Worm (Caenorhabditis elegans) whole organism, L3 larva: ENCODE results near the gene F02C12.2.
A peak's percentile ranks its signal among the peaks of the same experiment; 100 is the strongest.

Experiments
- R02D3.7 ChIP-seq: fragments of 150-350 bp; optimal IDR thresholded peaks from 2 replicates; lab custom pipeline; 2014; ENCODE audit warnings: missing biosample characterization, missing genetic modification characterization
- ZK546.5 ChIP-seq: sonication (generic microtip); optimal IDR thresholded peaks from 2 replicates; lab custom pipeline; 2017; ENCODE audit warnings: missing biosample characterization, missing genetic modification characterization
- aly-2 ChIP-seq: fragments of 150-350 bp; optimal IDR thresholded peaks from 2 replicates; lab custom pipeline; 2014; ENCODE audit warnings: missing biosample characterization, missing genetic modification characterization
- ama-1 ChIP-seq: fragments of 150-350 bp; optimal IDR thresholded peaks from 2 replicates; lab custom pipeline; 2018
- ceh-16 ChIP-seq: sonication (generic microtip); optimal IDR thresholded peaks from 2 replicates; lab custom pipeline; 2017; ENCODE audit warnings: missing biosample characterization, missing genetic modification characterization
- ceh-28 ChIP-seq: fragments of 150-350 bp; optimal IDR thresholded peaks from 2 replicates; lab custom pipeline; 2014; ENCODE audit warnings: missing biosample characterization, missing genetic modification reagents, missing genetic modification characterization
- ceh-82 ChIP-seq: fragments of 150-350 bp; optimal IDR thresholded peaks from 2 replicates; lab custom pipeline; 2014; ENCODE audit warnings: missing biosample characterization, missing genetic modification characterization
- ceh-9 ChIP-seq: sonication (generic microtip); optimal IDR thresholded peaks from 2 replicates; lab custom pipeline; 2018; ENCODE audit warnings: missing biosample characterization, missing genetic modification characterization
- daf-12 ChIP-seq: fragments of 150-350 bp; optimal IDR thresholded peaks from 2 replicates; lab custom pipeline; 2014; ENCODE audit warnings: missing biosample characterization, missing genetic modification reagents, missing genetic modification characterization
- egl-27 ChIP-seq: sonication (generic microtip); optimal IDR thresholded peaks from 4 replicates; lab custom pipeline; 2017; ENCODE audit warnings: missing biosample characterization, missing genetic modification reagents, missing genetic modification characterization
- egl-5 ChIP-seq: fragments of 150-350 bp; optimal IDR thresholded peaks from 2 replicates; lab custom pipeline; 2017; ENCODE audit warnings: missing biosample characterization, missing genetic modification reagents, missing genetic modification characterization, inconsistent platforms
- elt-1 ChIP-seq: fragments of 150-350 bp; optimal IDR thresholded peaks from 2 replicates; lab custom pipeline; 2014; ENCODE audit warnings: missing biosample characterization, missing genetic modification characterization
- elt-2 ChIP-seq: sonication (generic microtip); optimal IDR thresholded peaks from 2 replicates; lab custom pipeline; 2016; ENCODE audit warnings: missing genetic modification reagents, mild to moderate bottlenecking, missing genetic modification characterization, missing compliant biosample characterization
- elt-3 ChIP-seq, 3 experiments: fragments of 150-350 bp in 1 of 3; sonication (generic microtip) in 2 of 3; optimal IDR thresholded peaks; 2 replicates in 2 of 3; 4 replicates in 1 of 3; lab custom pipeline; 2014 to 2017; ENCODE audit warnings: missing biosample characterization in 3 of 3, missing genetic modification characterization in 3 of 3
- eor-1 ChIP-seq, 2 experiments: fragments of 150-350 bp; optimal IDR thresholded peaks; 2 replicates each; lab custom pipeline; 2014 to 2018; ENCODE audit warnings: missing biosample characterization in 2 of 2, missing genetic modification characterization in 2 of 2
- fkh-10 ChIP-seq: sonication (generic microtip); optimal IDR thresholded peaks from 2 replicates; lab custom pipeline; 2017; ENCODE audit warnings: missing biosample characterization, missing genetic modification reagents, missing genetic modification characterization
- fkh-2 ChIP-seq: fragments of 150-350 bp; optimal IDR thresholded peaks from 2 replicates; lab custom pipeline; 2014; ENCODE audit warnings: missing biosample characterization, missing genetic modification reagents, missing genetic modification characterization
- fos-1 ChIP-seq: fragments of 150-350 bp; optimal IDR thresholded peaks from 2 replicates; lab custom pipeline; 2014; ENCODE audit warnings: missing biosample characterization, missing genetic modification characterization
- hmg-11 ChIP-seq: sonication (generic microtip); optimal IDR thresholded peaks from 2 replicates; lab custom pipeline; 2016; ENCODE audit warnings: missing genetic modification characterization, missing compliant biosample characterization
- jun-1 ChIP-seq: fragments of 150-350 bp; optimal IDR thresholded peaks from 2 replicates; lab custom pipeline; 2014; ENCODE audit warnings: missing biosample characterization, missing genetic modification reagents, missing genetic modification characterization
- lin-15B ChIP-seq: fragments of 150-350 bp; optimal IDR thresholded peaks from 2 replicates; lab custom pipeline; 2014; ENCODE audit warnings: missing biosample characterization, missing genetic modification characterization
- lin-39 ChIP-seq: fragments of 150-350 bp; optimal IDR thresholded peaks from 2 replicates; lab custom pipeline; 2018; ENCODE audit warnings: missing biosample characterization, missing genetic modification reagents, missing genetic modification characterization
- lsy-12 ChIP-seq: sonication (generic microtip); optimal IDR thresholded peaks from 2 replicates; lab custom pipeline; 2016; ENCODE audit warnings: mild to moderate bottlenecking, missing genetic modification characterization, missing compliant biosample characterization
- mdl-1 ChIP-seq: fragments of 150-350 bp; optimal IDR thresholded peaks from 2 replicates; lab custom pipeline; 2014; ENCODE audit warnings: missing biosample characterization, missing genetic modification characterization
- mml-1 ChIP-seq: fragments of 150-350 bp; sonication (generic microtip); optimal IDR thresholded peaks from 3 replicates; lab custom pipeline; 2014; ENCODE audit warnings: missing biosample characterization, missing genetic modification characterization
- nfya-1 ChIP-seq: sonication (generic microtip); optimal IDR thresholded peaks from 2 replicates; lab custom pipeline; 2017; ENCODE audit warnings: missing genetic modification characterization, mild to moderate bottlenecking, missing compliant biosample characterization, antibody characterized with exemption, moderate library complexity; ENCODE audit not compliant: insufficient read depth
- nhr-11 ChIP-seq: fragments of 150-350 bp; optimal IDR thresholded peaks from 2 replicates; lab custom pipeline; 2014; ENCODE audit warnings: missing biosample characterization, missing genetic modification characterization
- nhr-12 ChIP-seq: fragments of 150-350 bp; optimal IDR thresholded peaks from 2 replicates; lab custom pipeline; 2014; ENCODE audit warnings: missing biosample characterization, missing genetic modification characterization
- nhr-23 ChIP-seq: fragments of 150-350 bp; optimal IDR thresholded peaks from 2 replicates; lab custom pipeline; 2014; ENCODE audit warnings: missing biosample characterization, missing genetic modification reagents, missing genetic modification characterization
- nhr-237 ChIP-seq: fragments of 150-350 bp; optimal IDR thresholded peaks from 2 replicates; lab custom pipeline; 2014; ENCODE audit warnings: missing biosample characterization, missing genetic modification characterization
- nhr-25 ChIP-seq: sonication (generic microtip); optimal IDR thresholded peaks from 2 replicates; lab custom pipeline; 2017; ENCODE audit warnings: missing biosample characterization, missing genetic modification characterization
- nhr-28 ChIP-seq: fragments of 150-350 bp; optimal IDR thresholded peaks from 2 replicates; lab custom pipeline; 2014; ENCODE audit warnings: missing biosample characterization, missing genetic modification characterization
- nhr-43 ChIP-seq: sonication (generic microtip); optimal IDR thresholded peaks from 2 replicates; lab custom pipeline; 2016; ENCODE audit warnings: mild to moderate bottlenecking, missing genetic modification characterization, missing compliant biosample characterization; ENCODE audit not compliant: poor library complexity, severe bottlenecking
- nhr-67 ChIP-seq: fragments of 150-350 bp; optimal IDR thresholded peaks from 2 replicates; lab custom pipeline; 2014; ENCODE audit warnings: missing biosample characterization, missing genetic modification characterization
- nhr-76 ChIP-seq: fragments of 150-350 bp; sonication (generic microtip); optimal IDR thresholded peaks from 5 replicates; lab custom pipeline; 2014; ENCODE audit warnings: missing biosample characterization, missing genetic modification characterization
- nhr-77 ChIP-seq: fragments of 150-350 bp; optimal IDR thresholded peaks from 2 replicates; lab custom pipeline; 2014; ENCODE audit warnings: missing biosample characterization, missing genetic modification characterization
- pha-4 ChIP-seq: fragments of 150-350 bp; optimal IDR thresholded peaks from 2 replicates; lab custom pipeline; 2014; ENCODE audit warnings: missing biosample characterization, missing genetic modification reagents, missing genetic modification characterization
- pqm-1 ChIP-seq: fragments of 150-350 bp; optimal IDR thresholded peaks from 2 replicates; lab custom pipeline; 2017; ENCODE audit warnings: missing biosample characterization, missing genetic modification characterization, inconsistent platforms
- sea-2 ChIP-seq: fragments of 150-350 bp; sonication (generic microtip); optimal IDR thresholded peaks from 4 replicates; lab custom pipeline; 2014; ENCODE audit warnings: missing biosample characterization, missing genetic modification reagents, missing genetic modification characterization
- skn-1 ChIP-seq: fragments of 150-350 bp; optimal IDR thresholded peaks from 2 replicates; lab custom pipeline; 2014; ENCODE audit warnings: missing biosample characterization, missing genetic modification characterization
- snpc-4 ChIP-seq: fragments of 150-350 bp; optimal IDR thresholded peaks from 2 replicates; lab custom pipeline; 2014; ENCODE audit warnings: missing biosample characterization, missing genetic modification characterization
- tbx-2 ChIP-seq: sonication (generic microtip); optimal IDR thresholded peaks from 2 replicates; lab custom pipeline; 2016; ENCODE audit warnings: mild to moderate bottlenecking, missing genetic modification characterization, missing compliant biosample characterization
- unc-39 ChIP-seq: sonication (generic microtip); optimal IDR thresholded peaks from 4 replicates; lab custom pipeline; 2017; ENCODE audit warnings: missing biosample characterization, missing genetic modification characterization
- unc-62 ChIP-seq: fragments of 150-350 bp; sonication (generic microtip); optimal IDR thresholded peaks from 4 replicates; lab custom pipeline; 2014; ENCODE audit warnings: missing biosample characterization, missing genetic modification reagents, missing genetic modification characterization
- zag-1 ChIP-seq: fragments of 150-350 bp; optimal IDR thresholded peaks from 2 replicates; lab custom pipeline; 2014; ENCODE audit warnings: missing biosample characterization, missing genetic modification characterization
- ztf-11 ChIP-seq: fragments of 150-350 bp; optimal IDR thresholded peaks from 2 replicates; lab custom pipeline; 2014; ENCODE audit warnings: missing biosample characterization, missing genetic modification characterization
- ztf-4 ChIP-seq: fragments of 150-350 bp; optimal IDR thresholded peaks from 2 replicates; lab custom pipeline; 2014; ENCODE audit warnings: missing biosample characterization, missing genetic modification characterization

F02C12.2 gene

DNA sequence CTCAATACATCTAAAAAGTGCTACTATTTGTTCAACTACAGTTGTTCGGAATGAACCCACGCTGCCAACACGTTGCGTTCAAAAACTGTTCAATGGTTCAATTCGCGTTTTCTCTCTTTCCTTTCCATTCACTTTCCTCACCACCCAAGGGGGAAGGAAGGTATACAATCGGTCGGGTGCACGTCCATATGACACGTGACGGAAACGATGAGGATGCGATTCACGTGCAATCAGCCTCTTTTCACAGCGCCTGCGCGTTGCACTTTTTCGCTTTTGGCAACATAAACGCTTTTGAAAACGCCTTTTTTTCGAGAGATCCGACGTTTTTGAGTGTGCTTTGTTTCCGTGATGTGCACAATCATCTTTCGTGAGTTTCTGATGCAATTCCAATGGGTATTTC, 40.5 kb downstream of the F02C12.2 start:
- TF ChIP-seq egl-27 (tag; lab: Kevin White, UChicago) (peak; percentile 69), skn-1 (tag; lab: Kevin White, UChicago) (no peak), tbx-2 (tag; lab: Kevin White, UChicago) (peak; percentile 80), lin-15B (no peak), aly-2 (no peak), ztf-11 (tag; lab: Kevin White, UChicago) (no peak), fkh-10 (GFP tag; lab: Kevin White, UChicago) (peak; percentile 78), lsy-12 (tag; lab: Kevin White, UChicago) (peak; percentile 59), sea-2 (no peak), nhr-23 (tag; lab: Kevin White, UChicago) (peak; percentile 87), lin-39 (tag; lab: Kevin White, UChicago) (no peak), mml-1 (tag; lab: Kevin White, UChicago) (peak; percentile 89), eor-1 (tag; optimal IDR thresholded peaks at IDR 0.05; lab: Kevin White, UChicago) (no peak), snpc-4 (tag; lab: Kevin White, UChicago) (no peak), nhr-28 (tag; lab: Kevin White, UChicago) (no peak), fos-1 (no peak), fkh-2 (tag; lab: Kevin White, UChicago) (no peak), ceh-16 (tag; lab: Kevin White, UChicago) (no peak), zag-1 (tag; lab: Kevin White, UChicago) (no peak), egl-5 (tag; lab: Kevin White, UChicago) (peak; percentile 32), ceh-28 (no peak), ceh-82 (tag; lab: Kevin White, UChicago) (no peak), ztf-4 (peak; percentile 12), elt-1 (no peak), pqm-1 (tag; lab: Kevin White, UChicago) (peak; percentile 91), unc-62 (GFP tag; lab: Kevin White, UChicago) (no peak), hmg-11 (no peak), ZK546.5 (tag; lab: Kevin White, UChicago) (no peak), nhr-237 (no peak), elt-3 (tag; optimal IDR thresholded peaks at IDR 0.05; lab: Kevin White, UChicago) (peak in 2 of 3 experiments; percentile 33 to 61), nhr-11 (tag; lab: Kevin White, UChicago) (peak; percentile 90), nhr-77 (tag; lab: Kevin White, UChicago) (no peak), ceh-9 (tag; lab: Kevin White, UChicago) (no peak), nfya-1 (peak; percentile 63), mdl-1 (peak; percentile 88), unc-39 (tag; lab: Kevin White, UChicago) (no peak), jun-1 (peak; percentile 93), nhr-67 (tag; lab: Kevin White, UChicago) (no peak), nhr-76 (peak; percentile 54), nhr-12 (tag; lab: Kevin White, UChicago) (no peak), elt-2 (tag; lab: Kevin White, UChicago) (peak; percentile 78), nhr-25 (tag; lab: Kevin White, UChicago) (peak; percentile 89), nhr-43 (tag; lab: Kevin White, UChicago) (peak; percentile 97), R02D3.7 (peak; percentile 18), ama-1 (lab: Kevin White, UChicago) (peak; percentile 81), daf-12 (no peak), pha-4 (tag; lab: Kevin White, UChicago) (peak; percentile 95)

ce11 chrX:13357673-13358072, 41.4 kb downstream of the F02C12.2 start:
- TF ChIP-seq pqm-1 (tag; lab: Kevin White, UChicago), result no peak
- peak; percentile 44 for TF ChIP-seq nhr-25 (tag; lab: Kevin White, UChicago)
- TF ChIP-seq nhr-43 (tag; lab: Kevin White, UChicago), result peak; percentile 79
